Worm (Caenorhabditis elegans) whole organism, L4/young adult: ENCODE data around the gene C14A11.2.

Experiments
- W03F9.2 ChIP-seq: fragments of 150-350 bp; optimal IDR thresholded peaks from 2 replicates; lab custom pipeline; 2014; ENCODE audit warnings: missing biosample characterization, missing genetic modification characterization
- dao-5 ChIP-seq: sonication (generic microtip); optimal IDR thresholded peaks from 2 replicates; lab custom pipeline; 2016; ENCODE audit warnings: missing genotype, missing genetic modification characterization, moderate library complexity, missing compliant biosample characterization

ce11 chrX:2754036-2754941, 48.6 kb upstream of the C14A11.2 start:
- TF ChIP-seq W03F9.2 (tag; lab: Kevin White, UChicago): no peak
- TF ChIP-seq dao-5: no peak
